Worm (Caenorhabditis elegans): ENCODE measurements around the gene Y45F10B.9.

DNA sequence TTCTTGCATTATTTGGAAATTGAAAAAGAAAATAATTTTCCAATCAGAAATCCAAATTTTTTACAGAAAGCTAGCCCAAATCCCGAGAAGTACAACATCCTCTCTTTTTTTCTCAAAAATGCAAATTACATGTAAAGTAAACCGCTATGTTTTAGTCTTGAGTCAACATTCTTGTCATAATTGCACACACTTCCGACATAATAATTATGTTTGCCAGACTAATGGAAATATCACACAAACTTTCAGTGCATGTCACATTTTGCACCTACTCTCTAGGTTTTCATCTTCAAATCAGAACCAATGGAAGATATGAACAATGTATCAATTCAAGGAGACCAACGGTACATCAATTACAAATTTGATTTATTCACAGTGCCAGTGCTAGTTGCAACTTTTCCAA lies 13.1 kb downstream of the Y45F10B.9 start, which contains the start of gene sru-11:
- TF ChIP-seq spr-1 (tag; optimal IDR thresholded peaks at IDR 0.05) (no peak), nhr-237 (tag; optimal IDR thresholded peaks at IDR 0.05) (no peak)
